Worm (Caenorhabditis elegans): ENCODE results near the gene R05D8.9.

ce11 chrV:2795998-2796397, 28.6 kb upstream of the R05D8.9 start, which contains the start of gene F54E2.2:
- TF ChIP-seq him-1 (tag; optimal IDR thresholded peaks at IDR 0.05) (no peak), W03F9.2 (tag; optimal IDR thresholded peaks at IDR 0.05) (no peak)

Measured in whole organism, L4/young adult.